Worm (Caenorhabditis elegans): ENCODE measurements around the gene era-1.

DNA sequence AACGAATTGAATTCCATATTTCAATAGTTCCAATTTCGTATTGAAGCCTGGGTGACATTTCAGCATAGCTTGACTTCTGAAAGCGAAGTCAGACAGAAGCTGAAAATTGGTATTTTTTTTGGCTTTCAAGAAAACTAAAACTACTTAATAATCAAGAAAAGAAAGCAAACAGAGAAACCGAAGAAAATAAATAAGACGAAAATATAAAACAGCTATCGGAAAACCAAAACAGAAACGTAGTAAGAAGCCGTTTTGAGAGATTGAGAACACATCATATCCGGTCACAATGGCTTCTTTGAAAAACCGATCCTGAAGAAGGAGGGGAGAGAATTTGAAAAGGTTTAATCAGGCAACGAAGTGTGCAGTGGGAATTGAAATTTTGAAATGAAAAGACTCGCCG, 15.4 kb downstream of the era-1 start, which contains the start of gene srg-30:
- TF ChIP-seq tbx-2 (tag; optimal IDR thresholded peaks at IDR 0.05) (no peak), T23F11.4 (GFP tag; optimal IDR thresholded peaks at IDR 0.05) (no peak), ceh-18 (tag; optimal IDR thresholded peaks at IDR 0.05) (no peak)
